Worm (Caenorhabditis elegans) whole organism, L3 larva: ENCODE data around the gene F22E12.1.

Experiments used
- R02D3.7 ChIP-seq: fragments of 150-350 bp; optimal IDR thresholded peaks from 2 replicates; lab custom pipeline; 2014; ENCODE audit warnings: missing biosample characterization, missing genetic modification characterization
- ceh-28 ChIP-seq: fragments of 150-350 bp; optimal IDR thresholded peaks from 2 replicates; lab custom pipeline; 2014; ENCODE audit warnings: missing biosample characterization, missing genetic modification reagents, missing genetic modification characterization
- egl-27 ChIP-seq: sonication (generic microtip); optimal IDR thresholded peaks from 4 replicates; lab custom pipeline; 2017; ENCODE audit warnings: missing biosample characterization, missing genetic modification reagents, missing genetic modification characterization
- egl-5 ChIP-seq: fragments of 150-350 bp; optimal IDR thresholded peaks from 2 replicates; lab custom pipeline; 2017; ENCODE audit warnings: missing biosample characterization, missing genetic modification reagents, missing genetic modification characterization, inconsistent platforms
- hmg-11 ChIP-seq: sonication (generic microtip); optimal IDR thresholded peaks from 2 replicates; lab custom pipeline; 2016; ENCODE audit warnings: missing genetic modification characterization, missing compliant biosample characterization
- jun-1 ChIP-seq: fragments of 150-350 bp; optimal IDR thresholded peaks from 2 replicates; lab custom pipeline; 2014; ENCODE audit warnings: missing biosample characterization, missing genetic modification reagents, missing genetic modification characterization
- lin-39 ChIP-seq: fragments of 150-350 bp; optimal IDR thresholded peaks from 2 replicates; lab custom pipeline; 2018; ENCODE audit warnings: missing biosample characterization, missing genetic modification reagents, missing genetic modification characterization
- nhr-237 ChIP-seq: fragments of 150-350 bp; optimal IDR thresholded peaks from 2 replicates; lab custom pipeline; 2014; ENCODE audit warnings: missing biosample characterization, missing genetic modification characterization
- nhr-25 ChIP-seq: sonication (generic microtip); optimal IDR thresholded peaks from 2 replicates; lab custom pipeline; 2017; ENCODE audit warnings: missing biosample characterization, missing genetic modification characterization
- nhr-76 ChIP-seq: fragments of 150-350 bp; sonication (generic microtip); optimal IDR thresholded peaks from 5 replicates; lab custom pipeline; 2014; ENCODE audit warnings: missing biosample characterization, missing genetic modification characterization
- pqm-1 ChIP-seq: fragments of 150-350 bp; optimal IDR thresholded peaks from 2 replicates; lab custom pipeline; 2017; ENCODE audit warnings: missing biosample characterization, missing genetic modification characterization, inconsistent platforms
- snpc-4 ChIP-seq: fragments of 150-350 bp; optimal IDR thresholded peaks from 2 replicates; lab custom pipeline; 2014; ENCODE audit warnings: missing biosample characterization, missing genetic modification characterization
- unc-62 ChIP-seq: fragments of 150-350 bp; sonication (generic microtip); optimal IDR thresholded peaks from 4 replicates; lab custom pipeline; 2014; ENCODE audit warnings: missing biosample characterization, missing genetic modification reagents, missing genetic modification characterization

DNA sequence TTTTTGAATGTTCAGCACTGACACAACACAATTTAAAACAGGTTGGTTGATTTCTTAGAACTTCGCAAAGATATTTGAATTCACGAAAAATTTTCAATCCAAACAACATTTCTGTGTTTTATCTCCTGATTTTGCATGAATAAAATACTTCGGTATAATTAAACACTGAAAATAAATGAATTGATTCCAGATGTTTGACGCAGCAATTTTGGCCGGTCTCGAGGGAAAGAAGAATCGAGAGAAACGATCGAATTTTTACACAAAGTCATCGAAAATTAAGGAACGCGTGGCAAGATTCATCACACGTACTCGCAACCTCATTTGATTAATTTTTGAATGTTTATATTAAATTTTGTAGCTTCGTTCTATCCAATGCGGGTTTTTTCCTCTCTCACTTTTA, 7.0 kb upstream of the F22E12.1 start:
- no peak for TF ChIP-seq nhr-76 (tag; lab: Kevin White, UChicago)
- TF ChIP-seq jun-1 (tag; lab: Kevin White, UChicago): no peak
- no peak for TF ChIP-seq egl-5 (tag; lab: Kevin White, UChicago)
- TF ChIP-seq snpc-4 (tag; lab: Kevin White, UChicago): no peak
- TF ChIP-seq nhr-25: no peak
- TF ChIP-seq hmg-11 (tag; lab: Kevin White, UChicago): no peak
- TF ChIP-seq lin-39 (tag; lab: Kevin White, UChicago): no peak
- no peak for TF ChIP-seq R02D3.7
- TF ChIP-seq ceh-28 (tag; lab: Kevin White, UChicago): no peak
- no peak for TF ChIP-seq nhr-237
- no peak for TF ChIP-seq egl-27
- no peak for TF ChIP-seq unc-62
- no peak for TF ChIP-seq pqm-1 (tag; lab: Kevin White, UChicago)
